Worm (Caenorhabditis elegans) whole organism, early embryonic: ENCODE results near the gene ZC506.1.

Experiments used
- B0310.2 ChIP-seq: sonication (generic microtip); optimal IDR thresholded peaks from 2 replicates; lab custom pipeline; 2016; ENCODE audit warnings: mild to moderate bottlenecking, missing genetic modification characterization, missing compliant biosample characterization
- F13C5.2 ChIP-seq: sonication (generic microtip); optimal IDR thresholded peaks from 2 replicates; lab custom pipeline; 2017; ENCODE audit warnings: mild to moderate bottlenecking, missing genetic modification characterization, inconsistent platforms, missing compliant biosample characterization
- aly-1 ChIP-seq: sonication (generic microtip); optimal IDR thresholded peaks from 2 replicates; lab custom pipeline; 2016; ENCODE audit warnings: missing genetic modification characterization, missing compliant biosample characterization
- ama-1 ChIP-seq: fragments of 150-350 bp; optimal IDR thresholded peaks from 2 replicates; lab custom pipeline; 2014
- ceh-13 ChIP-seq: fragments of 200-800 bp; sonication (Bioruptor generic); optimal IDR thresholded peaks from 2 replicates; lab custom pipeline; 2018; ENCODE audit warnings: mild to moderate bottlenecking, missing genetic modification characterization, missing compliant biosample characterization
- ceh-36 ChIP-seq: sonication (generic microtip); optimal IDR thresholded peaks from 2 replicates; lab custom pipeline; 2016; ENCODE audit warnings: missing genetic modification characterization, inconsistent platforms, missing compliant biosample characterization
- ets-7 ChIP-seq: sonication (generic microtip); optimal IDR thresholded peaks from 2 replicates; lab custom pipeline; 2016; ENCODE audit warnings: missing genotype, missing genetic modification characterization, missing compliant biosample characterization
- flt-1 ChIP-seq: fragments of 200-800 bp; sonication (Bioruptor generic); IDR thresholded peaks from 2 replicates; pipeline ENCODE4 v1.3.6; 2022; ENCODE audit warnings: missing genetic modification characterization, missing compliant biosample characterization
- hmbx-1 ChIP-seq: sonication (generic microtip); optimal IDR thresholded peaks from 2 replicates; lab custom pipeline; 2016; ENCODE audit warnings: mild to moderate bottlenecking, missing genetic modification characterization, missing compliant biosample characterization
- hmg-4 ChIP-seq: fragments of 200-800 bp; sonication (Bioruptor generic); optimal IDR thresholded peaks from 2 replicates; lab custom pipeline; 2018; ENCODE audit warnings: mild to moderate bottlenecking, missing genetic modification characterization, missing compliant biosample characterization
- hnd-1 ChIP-seq: sonication (generic microtip); optimal IDR thresholded peaks from 2 replicates; lab custom pipeline; 2016; ENCODE audit warnings: missing genetic modification characterization, missing compliant biosample characterization
- pes-1 ChIP-seq: fragments of 200-800 bp; sonication (Bioruptor generic); IDR thresholded peaks from 2 replicates; pipeline ENCODE4 v1.3.6; 2022; ENCODE audit warnings: missing genetic modification reagents, missing genetic modification characterization, missing compliant biosample characterization
- scrt-1 ChIP-seq: fragments of 200-800 bp; sonication (Bioruptor generic); IDR thresholded peaks from 2 replicates; pipeline ENCODE4 v1.3.6; 2022; ENCODE audit warnings: missing genetic modification characterization, missing compliant biosample characterization
- sea-1 ChIP-seq: fragments of 200-800 bp; sonication (Bioruptor generic); conservative IDR thresholded peaks from 2 replicates; pipeline ENCODE4 v1.3.6; 2022; ENCODE audit warnings: missing genetic modification characterization, missing compliant biosample characterization
- tbx-11 ChIP-seq: fragments of 200-800 bp; sonication (Bioruptor generic); IDR thresholded peaks from 2 replicates; pipeline ENCODE4 v1.3.6; 2022; ENCODE audit warnings: missing genetic modification characterization, missing compliant biosample characterization
- tbx-37 ChIP-seq: fragments of 200-800 bp; sonication (Bioruptor generic); conservative IDR thresholded peaks from 2 replicates; pipeline ENCODE4 v1.3.6; 2022; ENCODE audit warnings: missing genetic modification reagents, missing genetic modification characterization, missing compliant biosample characterization
- tra-4 ChIP-seq: sonication (generic microtip); optimal IDR thresholded peaks from 2 replicates; lab custom pipeline; 2017; ENCODE audit warnings: missing genetic modification characterization, missing compliant biosample characterization

Gene ZC506.1

DNA sequence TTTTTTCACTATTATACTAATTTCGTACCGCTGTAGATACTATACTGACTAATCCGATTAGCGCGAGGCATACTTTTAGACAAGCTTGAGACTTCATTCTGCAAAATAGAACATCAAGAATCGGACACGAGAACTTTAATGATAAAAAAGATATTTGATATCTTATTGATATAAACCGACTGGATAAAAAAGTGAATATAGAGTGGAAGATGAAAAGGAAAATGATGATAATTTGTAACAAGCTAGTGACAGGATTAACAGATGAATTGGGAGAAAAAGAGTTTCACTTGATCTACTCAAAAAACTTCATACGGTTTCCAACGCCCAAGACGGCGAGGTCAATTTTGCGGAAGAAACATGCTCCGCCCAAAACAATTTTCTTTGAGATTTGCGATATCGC, 9.8 kb upstream of the ZC506.1 start, which contains the start of gene nas-37:
Gene nas-37, minus strand, starts transcription at position 101 of the 400 bp plus-strand sequence.
- TF ChIP-seq scrt-1 (GFP tag; lab: Robert Waterston, UW) (no peak), hnd-1 (tag; lab: Kevin White, UChicago) (no peak), sea-1 (GFP tag; lab: Robert Waterston, UW) (no peak), tra-4 (tag; lab: Kevin White, UChicago) (no peak), ama-1 (lab: Kevin White, UChicago) (no peak), hmbx-1 (tag; lab: Kevin White, UChicago) (no peak), ets-7 (tag; lab: Kevin White, UChicago) (no peak), pes-1 (GFP tag; lab: Robert Waterston, UW) (no peak), tbx-37 (GFP tag; lab: Robert Waterston, UW) (no peak), aly-1 (tag; lab: Kevin White, UChicago) (no peak), ceh-36 (tag; lab: Kevin White, UChicago) (no peak), F13C5.2 (tag; lab: Kevin White, UChicago) (no peak), flt-1 (GFP tag; lab: Robert Waterston, UW) (no peak), hmg-4 (GFP tag; lab: Kevin White, UChicago) (no peak), B0310.2 (tag; lab: Kevin White, UChicago) (no peak), ceh-13 (GFP tag; lab: Kevin White, UChicago) (no peak), tbx-11 (GFP tag; lab: Robert Waterston, UW) (no peak)

DNA sequence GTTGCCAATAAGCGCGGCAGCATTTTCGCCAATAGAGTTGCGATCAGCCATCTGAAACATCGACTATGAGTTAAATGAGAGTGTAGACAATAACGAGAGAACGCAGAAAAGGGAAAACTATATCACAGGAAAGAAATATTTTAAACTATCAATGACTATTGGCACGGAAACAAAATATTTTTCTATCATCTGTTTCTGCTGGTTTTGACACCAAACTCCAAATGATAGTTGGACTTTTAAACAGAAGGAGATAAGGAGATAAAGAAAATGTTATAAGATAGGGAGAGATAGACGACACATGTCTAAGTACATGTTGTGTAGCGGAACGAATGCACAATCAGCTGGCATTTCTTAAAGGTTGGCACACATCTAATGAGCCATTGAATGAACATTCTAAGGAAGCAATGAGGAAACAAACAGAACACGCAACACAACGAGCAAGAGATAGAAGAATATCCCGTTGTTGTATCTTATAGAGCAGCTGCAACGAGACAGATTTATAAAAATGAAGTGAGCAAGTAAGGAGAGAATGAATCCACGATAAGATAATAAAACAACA, 4.2 kb upstream of the ZC506.1 start, which contains the start of gene cysl-1:
Gene cysl-1, minus strand, starts transcription at position 51 of the 559 bp plus-strand sequence.
- TF ChIP-seq flt-1 (GFP tag; lab: Robert Waterston, UW) (no peak), aly-1 (tag; lab: Kevin White, UChicago) (no peak), hmg-4 (GFP tag; lab: Kevin White, UChicago) (no peak), F13C5.2 (tag; lab: Kevin White, UChicago) (no peak), B0310.2 (tag; lab: Kevin White, UChicago) (no peak), ets-7 (tag; lab: Kevin White, UChicago) (no peak), hnd-1 (tag; lab: Kevin White, UChicago) (no peak), scrt-1 (GFP tag; lab: Robert Waterston, UW) (no peak), tbx-37 (GFP tag; lab: Robert Waterston, UW) (no peak), sea-1 (GFP tag; lab: Robert Waterston, UW) (no peak), ama-1 (lab: Kevin White, UChicago) (no peak), tbx-11 (GFP tag; lab: Robert Waterston, UW) (no peak), ceh-36 (tag; lab: Kevin White, UChicago) (no peak), ceh-13 (GFP tag; lab: Kevin White, UChicago) (no peak), pes-1 (GFP tag; lab: Robert Waterston, UW) (no peak), hmbx-1 (tag; lab: Kevin White, UChicago) (no peak), tra-4 (tag; lab: Kevin White, UChicago) (no peak)

DNA sequence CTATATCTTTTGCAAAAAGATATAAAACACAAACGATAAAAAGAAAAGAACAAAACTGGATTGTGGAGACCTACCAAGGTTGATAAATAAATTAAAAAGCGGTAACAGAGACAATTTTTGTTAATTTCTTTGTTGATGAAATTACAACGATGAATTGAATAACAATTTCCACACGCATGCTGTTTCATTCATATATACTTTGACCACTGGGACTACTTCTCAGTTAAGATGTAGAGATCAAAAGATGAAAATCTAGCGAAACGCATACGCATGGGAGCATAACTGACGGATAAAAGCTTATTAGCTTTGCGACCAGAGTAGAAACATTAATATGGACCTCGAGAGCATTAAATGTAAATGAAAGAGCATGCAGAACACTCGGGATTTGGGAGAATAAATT, 2.7 kb upstream of the ZC506.1 start:
- TF ChIP-seq ama-1 (lab: Kevin White, UChicago) (no peak), tra-4 (tag; lab: Kevin White, UChicago) (no peak), F13C5.2 (tag; lab: Kevin White, UChicago) (no peak), flt-1 (GFP tag; lab: Robert Waterston, UW) (no peak), hmbx-1 (tag; lab: Kevin White, UChicago) (no peak), pes-1 (GFP tag; lab: Robert Waterston, UW) (no peak), tbx-11 (GFP tag; lab: Robert Waterston, UW) (no peak), ceh-36 (tag; lab: Kevin White, UChicago) (no peak), scrt-1 (GFP tag; lab: Robert Waterston, UW) (no peak), aly-1 (tag; lab: Kevin White, UChicago) (no peak), ceh-13 (GFP tag; lab: Kevin White, UChicago) (no peak), ets-7 (tag; lab: Kevin White, UChicago) (no peak), hnd-1 (tag; lab: Kevin White, UChicago) (no peak), tbx-37 (GFP tag; lab: Robert Waterston, UW) (no peak), sea-1 (GFP tag; lab: Robert Waterston, UW) (no peak), hmg-4 (GFP tag; lab: Kevin White, UChicago) (no peak), B0310.2 (tag; lab: Kevin White, UChicago) (no peak)

DNA sequence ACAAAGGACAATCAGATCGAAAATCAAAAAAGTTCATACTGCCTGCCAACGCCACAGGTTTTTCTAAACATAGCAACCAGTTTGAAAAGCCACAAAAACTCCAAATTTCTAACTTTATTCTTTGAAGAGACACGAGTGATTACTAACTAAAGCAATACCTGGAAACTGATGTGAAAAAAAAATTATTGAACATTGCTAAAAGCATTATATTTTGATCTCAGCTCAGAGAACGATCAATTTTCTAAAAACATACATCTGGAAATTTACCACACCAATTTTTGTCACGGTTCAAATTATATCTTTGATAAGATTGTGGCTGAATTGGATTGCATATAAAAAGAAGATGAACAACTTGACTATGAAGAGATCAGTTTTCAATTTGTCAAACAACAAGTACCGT, 1.3 kb upstream of the ZC506.1 start:
- TF ChIP-seq ets-7 (tag; lab: Kevin White, UChicago) (no peak), pes-1 (GFP tag; lab: Robert Waterston, UW) (no peak), tbx-37 (GFP tag; lab: Robert Waterston, UW) (no peak), F13C5.2 (tag; lab: Kevin White, UChicago) (no peak), hmg-4 (GFP tag; lab: Kevin White, UChicago) (no peak), ceh-36 (tag; lab: Kevin White, UChicago) (no peak), ceh-13 (GFP tag; lab: Kevin White, UChicago) (no peak), B0310.2 (tag; lab: Kevin White, UChicago) (no peak), hnd-1 (tag; lab: Kevin White, UChicago) (no peak), hmbx-1 (tag; lab: Kevin White, UChicago) (no peak), ama-1 (lab: Kevin White, UChicago) (no peak), tra-4 (tag; lab: Kevin White, UChicago) (no peak), scrt-1 (GFP tag; lab: Robert Waterston, UW) (no peak), flt-1 (GFP tag; lab: Robert Waterston, UW) (no peak), aly-1 (tag; lab: Kevin White, UChicago) (no peak), tbx-11 (GFP tag; lab: Robert Waterston, UW) (no peak), sea-1 (GFP tag; lab: Robert Waterston, UW) (no peak)

DNA sequence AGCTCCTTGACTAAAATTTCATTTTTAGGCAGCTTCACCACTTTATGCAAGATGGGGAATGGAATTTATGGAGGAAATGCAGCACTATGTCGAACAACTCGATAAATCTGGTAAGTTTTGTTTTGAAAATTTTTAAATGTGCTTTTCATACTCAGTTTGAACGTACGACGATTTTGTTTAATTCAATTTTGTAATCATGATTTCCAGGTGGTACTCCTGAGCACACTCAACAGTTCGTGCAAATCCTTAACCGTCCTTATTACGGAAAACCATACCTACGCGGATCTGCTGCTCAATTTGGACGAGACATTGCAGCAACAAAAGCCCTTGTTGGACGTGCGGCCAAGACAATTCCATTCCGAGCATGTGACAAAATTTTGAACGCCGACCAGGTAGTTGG, 3.8 kb downstream of the ZC506.1 start:
- TF ChIP-seq F13C5.2 (tag; lab: Kevin White, UChicago) (no peak), pes-1 (GFP tag; lab: Robert Waterston, UW) (no peak), ceh-13 (GFP tag; lab: Kevin White, UChicago) (no peak), ama-1 (lab: Kevin White, UChicago) (no peak), aly-1 (tag; lab: Kevin White, UChicago) (no peak), tra-4 (tag; lab: Kevin White, UChicago) (no peak), ets-7 (tag; lab: Kevin White, UChicago) (no peak), scrt-1 (GFP tag; lab: Robert Waterston, UW) (no peak), B0310.2 (tag; lab: Kevin White, UChicago) (no peak), flt-1 (GFP tag; lab: Robert Waterston, UW) (no peak), hnd-1 (tag; lab: Kevin White, UChicago) (no peak), tbx-11 (GFP tag; lab: Robert Waterston, UW) (no peak), tbx-37 (GFP tag; lab: Robert Waterston, UW) (no peak), hmbx-1 (tag; lab: Kevin White, UChicago) (no peak), ceh-36 (tag; lab: Kevin White, UChicago) (no peak), hmg-4 (GFP tag; lab: Kevin White, UChicago) (no peak), sea-1 (GFP tag; lab: Robert Waterston, UW) (no peak)
